Fruit fly (Drosophila melanogaster) S2 (cell line): ENCODE results near the gene Gyc89Db.

Experiments used
- CG8478 ChIP-seq: fragments of >200 bp; optimal IDR thresholded peaks from 2 replicates; lab custom pipeline; 2018
- CTCF ChIP-seq, 2 experiments: fragments of >200 bp; optimal IDR thresholded peaks; 2 replicates each; lab custom pipeline; 2018

Gyc89Db gene

DNA sequence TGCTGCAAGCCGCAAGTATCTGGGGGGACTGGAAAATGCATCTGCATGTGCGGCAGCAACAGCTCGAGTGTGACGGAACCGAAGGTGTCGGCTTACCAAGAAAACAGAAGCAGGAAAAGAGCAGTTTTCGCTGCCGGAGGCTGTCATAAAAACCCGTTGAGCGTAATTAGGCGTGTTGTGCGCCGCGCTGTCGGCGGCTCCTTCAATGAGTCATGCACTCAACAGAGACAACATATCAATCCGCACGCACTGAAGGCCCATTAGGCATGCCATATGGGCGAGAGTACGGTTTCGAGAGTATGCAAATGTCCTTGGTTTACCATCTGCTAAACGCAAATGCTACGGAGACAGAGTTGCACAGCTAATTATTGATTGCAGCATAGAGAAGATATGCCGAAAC lies 51.5 kb downstream of the Gyc89Db start:
- no peak for TF ChIP-seq CTCF (optimal IDR thresholded peaks at IDR 0.05; lab: Kevin White, UChicago)
- TF ChIP-seq CG8478 (lab: Kevin White, UChicago), result no peak

DNA sequence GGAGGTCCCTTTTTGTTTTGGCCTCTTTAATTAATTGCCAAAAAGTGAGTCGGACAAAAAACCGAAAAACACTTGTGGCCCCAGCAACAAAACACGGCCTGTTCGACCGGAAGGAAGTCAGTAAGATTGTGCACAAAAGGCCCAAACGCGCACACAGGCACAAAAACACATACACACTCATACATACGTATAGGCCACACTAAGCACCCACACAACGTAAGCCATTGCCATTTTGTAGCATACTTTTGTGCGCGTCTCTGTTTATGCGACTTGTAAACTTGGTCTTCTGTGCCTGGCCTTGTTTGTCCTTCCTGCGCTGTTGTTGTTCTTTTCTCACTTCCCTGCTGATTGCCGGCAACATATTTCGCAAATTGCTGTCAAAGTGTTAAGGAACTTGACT lies 53.5 kb downstream of the Gyc89Db start:
- TF ChIP-seq CG8478 (lab: Kevin White, UChicago) (no peak), CTCF (optimal IDR thresholded peaks at IDR 0.05; lab: Kevin White, UChicago) (no peak)
